Worm (Caenorhabditis elegans) whole organism, L3 larva: Measurements from ENCODE around the gene F49E8.8.
A peak's percentile ranks its signal among the peaks of the same experiment; 100 is the strongest.

ENCODE experiments used
- R02D3.7 ChIP-seq: fragments of 150-350 bp; optimal IDR thresholded peaks from 2 replicates; lab custom pipeline; 2014; ENCODE audit warnings: missing biosample characterization, missing genetic modification characterization
- ZK546.5 ChIP-seq: sonication (generic microtip); optimal IDR thresholded peaks from 2 replicates; lab custom pipeline; 2017; ENCODE audit warnings: missing biosample characterization, missing genetic modification characterization
- aly-2 ChIP-seq: fragments of 150-350 bp; optimal IDR thresholded peaks from 2 replicates; lab custom pipeline; 2014; ENCODE audit warnings: missing biosample characterization, missing genetic modification characterization
- ceh-28 ChIP-seq: fragments of 150-350 bp; optimal IDR thresholded peaks from 2 replicates; lab custom pipeline; 2014; ENCODE audit warnings: missing biosample characterization, missing genetic modification reagents, missing genetic modification characterization
- ceh-9 ChIP-seq: sonication (generic microtip); optimal IDR thresholded peaks from 2 replicates; lab custom pipeline; 2018; ENCODE audit warnings: missing biosample characterization, missing genetic modification characterization
- daf-12 ChIP-seq: fragments of 150-350 bp; optimal IDR thresholded peaks from 2 replicates; lab custom pipeline; 2014; ENCODE audit warnings: missing biosample characterization, missing genetic modification reagents, missing genetic modification characterization
- egl-27 ChIP-seq: sonication (generic microtip); optimal IDR thresholded peaks from 4 replicates; lab custom pipeline; 2017; ENCODE audit warnings: missing biosample characterization, missing genetic modification reagents, missing genetic modification characterization
- egl-5 ChIP-seq: fragments of 150-350 bp; optimal IDR thresholded peaks from 2 replicates; lab custom pipeline; 2017; ENCODE audit warnings: missing biosample characterization, missing genetic modification reagents, missing genetic modification characterization, inconsistent platforms
- elt-2 ChIP-seq: sonication (generic microtip); optimal IDR thresholded peaks from 2 replicates; lab custom pipeline; 2016; ENCODE audit warnings: missing genetic modification reagents, mild to moderate bottlenecking, missing genetic modification characterization, missing compliant biosample characterization
- elt-3 ChIP-seq, 3 experiments: fragments of 150-350 bp in 1 of 3; sonication (generic microtip) in 2 of 3; optimal IDR thresholded peaks; 2 replicates in 2 of 3; 4 replicates in 1 of 3; lab custom pipeline; 2014 to 2017; ENCODE audit warnings: missing biosample characterization in 3 of 3, missing genetic modification characterization in 3 of 3
- eor-1 ChIP-seq, 2 experiments: fragments of 150-350 bp; optimal IDR thresholded peaks; 2 replicates each; lab custom pipeline; 2014 to 2018; ENCODE audit warnings: missing biosample characterization in 2 of 2, missing genetic modification characterization in 2 of 2
- fkh-10 ChIP-seq: sonication (generic microtip); optimal IDR thresholded peaks from 2 replicates; lab custom pipeline; 2017; ENCODE audit warnings: missing biosample characterization, missing genetic modification reagents, missing genetic modification characterization
- fos-1 ChIP-seq: fragments of 150-350 bp; optimal IDR thresholded peaks from 2 replicates; lab custom pipeline; 2014; ENCODE audit warnings: missing biosample characterization, missing genetic modification characterization
- hmg-11 ChIP-seq: sonication (generic microtip); optimal IDR thresholded peaks from 2 replicates; lab custom pipeline; 2016; ENCODE audit warnings: missing genetic modification characterization, missing compliant biosample characterization
- lin-15B ChIP-seq: fragments of 150-350 bp; optimal IDR thresholded peaks from 2 replicates; lab custom pipeline; 2014; ENCODE audit warnings: missing biosample characterization, missing genetic modification characterization
- lin-39 ChIP-seq: fragments of 150-350 bp; optimal IDR thresholded peaks from 2 replicates; lab custom pipeline; 2018; ENCODE audit warnings: missing biosample characterization, missing genetic modification reagents, missing genetic modification characterization
- lsy-12 ChIP-seq: sonication (generic microtip); optimal IDR thresholded peaks from 2 replicates; lab custom pipeline; 2016; ENCODE audit warnings: mild to moderate bottlenecking, missing genetic modification characterization, missing compliant biosample characterization
- nfya-1 ChIP-seq: sonication (generic microtip); optimal IDR thresholded peaks from 2 replicates; lab custom pipeline; 2017; ENCODE audit warnings: missing genetic modification characterization, mild to moderate bottlenecking, missing compliant biosample characterization, antibody characterized with exemption, moderate library complexity; ENCODE audit not compliant: insufficient read depth
- nhr-11 ChIP-seq: fragments of 150-350 bp; optimal IDR thresholded peaks from 2 replicates; lab custom pipeline; 2014; ENCODE audit warnings: missing biosample characterization, missing genetic modification characterization
- nhr-23 ChIP-seq: fragments of 150-350 bp; optimal IDR thresholded peaks from 2 replicates; lab custom pipeline; 2014; ENCODE audit warnings: missing biosample characterization, missing genetic modification reagents, missing genetic modification characterization
- nhr-237 ChIP-seq: fragments of 150-350 bp; optimal IDR thresholded peaks from 2 replicates; lab custom pipeline; 2014; ENCODE audit warnings: missing biosample characterization, missing genetic modification characterization
- nhr-43 ChIP-seq: sonication (generic microtip); optimal IDR thresholded peaks from 2 replicates; lab custom pipeline; 2016; ENCODE audit warnings: mild to moderate bottlenecking, missing genetic modification characterization, missing compliant biosample characterization; ENCODE audit not compliant: poor library complexity, severe bottlenecking
- nhr-67 ChIP-seq: fragments of 150-350 bp; optimal IDR thresholded peaks from 2 replicates; lab custom pipeline; 2014; ENCODE audit warnings: missing biosample characterization, missing genetic modification characterization
- nhr-77 ChIP-seq: fragments of 150-350 bp; optimal IDR thresholded peaks from 2 replicates; lab custom pipeline; 2014; ENCODE audit warnings: missing biosample characterization, missing genetic modification characterization
- pha-4 ChIP-seq: fragments of 150-350 bp; optimal IDR thresholded peaks from 2 replicates; lab custom pipeline; 2014; ENCODE audit warnings: missing biosample characterization, missing genetic modification reagents, missing genetic modification characterization
- pqm-1 ChIP-seq: fragments of 150-350 bp; optimal IDR thresholded peaks from 2 replicates; lab custom pipeline; 2017; ENCODE audit warnings: missing biosample characterization, missing genetic modification characterization, inconsistent platforms
- sea-2 ChIP-seq: fragments of 150-350 bp; sonication (generic microtip); optimal IDR thresholded peaks from 4 replicates; lab custom pipeline; 2014; ENCODE audit warnings: missing biosample characterization, missing genetic modification reagents, missing genetic modification characterization
- skn-1 ChIP-seq: fragments of 150-350 bp; optimal IDR thresholded peaks from 2 replicates; lab custom pipeline; 2014; ENCODE audit warnings: missing biosample characterization, missing genetic modification characterization
- snpc-4 ChIP-seq: fragments of 150-350 bp; optimal IDR thresholded peaks from 2 replicates; lab custom pipeline; 2014; ENCODE audit warnings: missing biosample characterization, missing genetic modification characterization
- unc-39 ChIP-seq: sonication (generic microtip); optimal IDR thresholded peaks from 4 replicates; lab custom pipeline; 2017; ENCODE audit warnings: missing biosample characterization, missing genetic modification characterization
- zag-1 ChIP-seq: fragments of 150-350 bp; optimal IDR thresholded peaks from 2 replicates; lab custom pipeline; 2014; ENCODE audit warnings: missing biosample characterization, missing genetic modification characterization
- ztf-4 ChIP-seq: fragments of 150-350 bp; optimal IDR thresholded peaks from 2 replicates; lab custom pipeline; 2014; ENCODE audit warnings: missing biosample characterization, missing genetic modification characterization

Gene F49E8.8

ce11 chrIV:7508850-7509249 lies 47.6 kb upstream of the F49E8.8 start:
- TF ChIP-seq nhr-77 (no peak), snpc-4 (tag; lab: Kevin White, UChicago) (no peak), pha-4 (tag; lab: Kevin White, UChicago) (peak; percentile 61), nhr-43 (tag; lab: Kevin White, UChicago) (no peak), hmg-11 (tag; lab: Kevin White, UChicago) (no peak), nhr-237 (no peak), nhr-11 (tag; lab: Kevin White, UChicago) (no peak), fos-1 (tag; lab: Kevin White, UChicago) (no peak), aly-2 (tag; lab: Kevin White, UChicago) (no peak)
- TF ChIP-seq, all 47 proteins: peak for 1

ce11 chrIV:7510829-7511228 lies 45.6 kb upstream of the F49E8.8 start:
- TF ChIP-seq egl-5 (no peak), lin-15B (tag; lab: Kevin White, UChicago) (peak; percentile 18), nfya-1 (tag; lab: Kevin White, UChicago) (peak; percentile 96)

ce11 chrIV:7512617-7513233 lies 43.7 kb upstream of the F49E8.8 start, which contains the start of the genes plc-4 and R05G6.4:
TSS of gene plc-4 (minus strand) at chrIV:7512667.
TSS of gene R05G6.4 (plus strand) at chrIV:7513233.
- TF ChIP-seq pha-4 (tag; lab: Kevin White, UChicago) (peak; percentile 79), nhr-77 (no peak), hmg-11 (tag; lab: Kevin White, UChicago) (peak; percentile 10), pqm-1 (no peak), nfya-1 (tag; lab: Kevin White, UChicago) (peak; percentile 71), lin-15B (tag; lab: Kevin White, UChicago) (peak; percentile 54), aly-2 (tag; lab: Kevin White, UChicago) (no peak), R02D3.7 (tag; lab: Kevin White, UChicago) (peak; percentile 88), snpc-4 (tag; lab: Kevin White, UChicago) (peak; percentile 26), lin-39 (peak; percentile 6), nhr-23 (tag; lab: Kevin White, UChicago) (peak; percentile 44), ceh-28 (tag; lab: Kevin White, UChicago) (peak; percentile 41)

ce11 chrIV:7516167-7516566 lies 40.3 kb upstream of the F49E8.8 start, which contains the start of the genes R05G6.9 and R05G6.3:
TSS of gene R05G6.9 (minus strand) at chrIV:7516267.
TSS of gene R05G6.3 (plus strand) at chrIV:7516552.
- no peak for TF ChIP-seq sea-2 (GFP tag; lab: Kevin White, UChicago)
- TF ChIP-seq zag-1 (tag; lab: Kevin White, UChicago): no peak
- no peak for TF ChIP-seq nhr-11 (tag; lab: Kevin White, UChicago)
- TF ChIP-seq pha-4 (tag; lab: Kevin White, UChicago): no peak
- no peak for TF ChIP-seq skn-1 (tag; lab: Kevin White, UChicago)
- TF ChIP-seq nhr-67 (tag; lab: Kevin White, UChicago): no peak
- TF ChIP-seq ZK546.5: no peak
- no peak for TF ChIP-seq ztf-4 (tag; lab: Kevin White, UChicago)
- TF ChIP-seq egl-27: no peak
- no peak for TF ChIP-seq lsy-12 (tag; lab: Kevin White, UChicago)
- TF ChIP-seq fos-1 (tag; lab: Kevin White, UChicago): no peak
- TF ChIP-seq elt-3 (tag; optimal IDR thresholded peaks at IDR 0.05; lab: Kevin White, UChicago): no peak
- no peak for TF ChIP-seq eor-1 (tag; optimal IDR thresholded peaks at IDR 0.05; lab: Kevin White, UChicago)
- TF ChIP-seq fkh-10: no peak
- no peak for TF ChIP-seq lin-39
- TF ChIP-seq daf-12 (tag; lab: Kevin White, UChicago): no peak
- no peak for TF ChIP-seq ceh-9 (tag; lab: Kevin White, UChicago)

- TF ChIP-seq lin-39: no peak
- TF ChIP-seq pha-4 (tag; lab: Kevin White, UChicago): peak; percentile 50
- TF ChIP-seq skn-1 (tag; lab: Kevin White, UChicago): no peak
- no peak for TF ChIP-seq zag-1 (tag; lab: Kevin White, UChicago)
- TF ChIP-seq nhr-67 (tag; lab: Kevin White, UChicago): no peak
- peak; percentile 73 for TF ChIP-seq pqm-1
- no peak for TF ChIP-seq unc-39
- peak; percentile 62 for TF ChIP-seq elt-2
Observed at ce11 chrIV:7520258-7520657, 36.2 kb upstream of the F49E8.8 start.
